Worm (Caenorhabditis elegans): ENCODE measurements around the gene fbxa-86.
"Not testable (repeated sequence)": the region's sequence is repeated elsewhere in the genome, so short reads cannot be mapped to it uniquely, and the experiment has no call there.

The fbxa-86 gene

DNA sequence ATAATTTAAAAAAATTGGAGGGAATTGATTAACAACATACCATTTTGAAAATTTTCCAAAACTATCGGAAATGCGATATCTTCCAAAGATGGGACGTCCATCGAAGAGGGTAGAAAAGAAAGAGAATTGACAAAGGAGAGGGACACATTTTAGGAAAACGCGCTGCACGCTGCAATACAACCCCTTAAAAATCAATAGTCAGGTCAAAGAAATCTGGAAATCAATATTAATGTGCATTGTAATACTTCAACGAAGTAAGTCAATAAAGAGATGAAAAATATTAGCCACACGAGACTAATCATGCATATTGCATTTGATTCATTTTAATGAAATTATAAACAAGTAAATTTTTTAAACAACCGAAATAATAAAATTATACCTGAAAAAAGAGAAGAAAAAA, 31.6 kb upstream of the fbxa-86 start, which contains the start of gene Y9C9A.13:
Gene Y9C9A.13 (minus strand): TSS at position 101 of the 400 bp plus-strand sequence.
- TF ChIP-seq D2030.7 (GFP tag; IDR thresholded peaks at IDR 0.05) (no peak), nhr-120 (GFP tag; IDR thresholded peaks at IDR 0.05) (no peak), pha-4 (tag; optimal IDR thresholded peaks at IDR 0.05) (no peak), hmg-20 (GFP tag; IDR thresholded peaks at IDR 0.05) (no peak), chd-7 (tag; optimal IDR thresholded peaks at IDR 0.05) (no peak), zim-3 (tag; optimal IDR thresholded peaks at IDR 0.05) (no peak), hmg-1.2 (GFP tag; IDR thresholded peaks at IDR 0.05) (no peak), ceh-58 (GFP tag; IDR thresholded peaks at IDR 0.05) (no peak), cebp-2 (GFP tag; IDR thresholded peaks at IDR 0.05) (no peak)

ce11 chrIV:4963834-4964233, 26.0 kb upstream of the fbxa-86 start, which contains the start of gene txt-3:
TSS of gene txt-3 (plus strand) at chrIV:4963958.
- TF ChIP-seq attf-3 (GFP tag; conservative IDR thresholded peaks at IDR 0.05) = no peak

DNA sequence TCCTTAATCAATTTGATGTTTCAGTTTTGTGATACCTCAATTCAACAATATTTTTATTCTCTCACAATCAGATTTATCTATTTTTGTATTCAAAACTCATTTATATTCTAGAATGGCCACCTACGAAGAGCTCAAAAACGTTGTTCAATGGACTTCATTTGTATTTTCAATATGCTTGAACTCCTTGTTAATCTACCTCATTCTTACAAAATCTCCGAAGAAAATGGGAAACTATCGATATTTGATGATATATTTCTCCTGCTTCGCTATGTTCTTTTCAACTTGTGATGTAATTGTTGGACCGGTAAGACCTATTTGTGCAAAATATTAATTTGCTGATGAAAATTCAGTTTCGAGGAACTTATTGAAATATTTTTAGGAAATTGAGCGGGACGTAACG, 22.8 kb upstream of the fbxa-86 start, which contains the start of gene str-164:
Gene str-164 (plus strand): TSS at position 113 of the 400 bp plus-strand sequence.
- no peak for TF ChIP-seq C06A6.2 (GFP tag; conservative IDR thresholded peaks at IDR 0.05)
- TF ChIP-seq Y56A3A.18 (GFP tag; IDR thresholded peaks at IDR 0.05) = no peak
- TF ChIP-seq lin-35 (GFP tag; optimal IDR thresholded peaks at IDR 0.05) = no peak
- TF ChIP-seq ztf-28 (GFP tag; IDR thresholded peaks at IDR 0.05) = no peak

DNA sequence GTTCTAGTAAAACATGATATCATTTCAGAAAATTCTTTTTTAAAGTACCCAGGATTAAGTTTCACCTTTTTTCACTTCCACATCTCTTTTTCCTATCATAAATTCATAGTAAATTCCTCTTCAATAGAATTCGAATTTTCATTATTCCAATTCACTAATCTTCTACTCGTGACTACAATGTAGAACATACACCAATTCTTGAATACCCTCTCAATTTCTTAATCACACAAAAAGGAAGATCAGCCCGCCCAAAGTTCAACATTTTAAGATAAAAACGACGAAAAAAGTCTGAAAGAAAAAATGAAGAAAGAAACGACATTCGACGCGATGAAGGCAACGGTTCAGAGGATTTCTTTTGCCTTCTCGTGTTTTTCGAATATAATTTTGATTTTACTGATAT, 16.1 kb upstream of the fbxa-86 start, which contains the start of gene str-163:
Gene str-163 (plus strand): TSS at position 301 of the 400 bp plus-strand sequence.
- TF ChIP-seq attf-6 (GFP tag; IDR thresholded peaks at IDR 0.05) = no peak
- no peak for TF ChIP-seq ZK185.1 (tag; optimal IDR thresholded peaks at IDR 0.05; ENCODE audit: poor library complexity, severe bottlenecking)
- no peak for TF ChIP-seq ama-1 (optimal IDR thresholded peaks at IDR 0.05)
- no peak for TF ChIP-seq ama-1 (GFP tag; optimal IDR thresholded peaks at IDR 0.05)
- TF ChIP-seq F55B11.4 (tag; optimal IDR thresholded peaks at IDR 0.05; ENCODE audit: borderline replicate concordance, insufficient read depth) = no peak
- no peak for TF ChIP-seq D2030.7 (GFP tag; IDR thresholded peaks at IDR 0.05)
- no peak for TF ChIP-seq nhr-90 (tag; optimal IDR thresholded peaks at IDR 0.05)
- no peak for TF ChIP-seq mel-28 (tag; optimal IDR thresholded peaks at IDR 0.05; ENCODE audit: borderline replicate concordance)
- no peak for TF ChIP-seq F33H1.4 (GFP tag; IDR thresholded peaks at IDR 0.05)
- TF ChIP-seq bed-2 (GFP tag; IDR thresholded peaks at IDR 0.05) = no peak
- no peak for TF ChIP-seq egl-44 (GFP tag; IDR thresholded peaks at IDR 0.05)
- no peak for TF ChIP-seq B0336.3 (GFP tag; IDR thresholded peaks at IDR 0.05)
- no peak for TF ChIP-seq mcd-1 (GFP tag; IDR thresholded peaks at IDR 0.05)
- TF ChIP-seq ccch-3 (GFP tag; optimal IDR thresholded peaks at IDR 0.05) = no peak
- TF ChIP-seq ceh-40 (GFP tag; IDR thresholded peaks at IDR 0.05) = no peak

- TF ChIP-seq rcor-1 (GFP tag; IDR thresholded peaks at IDR 0.05) (peak; percentile 24; the same call in 1 of the 2 replicates), madf-8 (GFP tag; conservative IDR thresholded peaks at IDR 0.05) (0 out of 2 replicates have a peak, but pooled peaks have one; percentile 18), bed-1 (GFP tag; IDR thresholded peaks at IDR 0.05) (peak; percentile 76; the same call in 1 of the 2 replicates), tbp1 (GFP tag; optimal IDR thresholded peaks at IDR 0.05) (peak; percentile 89), rpc-1 (optimal IDR thresholded peaks at IDR 0.05) (peak; percentile 44), rpc-1 (tag; optimal IDR thresholded peaks at IDR 0.05) (peak; percentile 64), snpc-4 (tag; optimal IDR thresholded peaks at IDR 0.05) (peak in 1 of 4 experiments; percentile 83), T07F8.4 (tag; optimal IDR thresholded peaks at IDR 0.05) (peak; percentile 16), Y53G8AR.9 (GFP tag; conservative IDR thresholded peaks at IDR 0.05) (0 out of 2 replicates have a peak, but pooled peaks have one; percentile 50), B0261.1 (tag; optimal IDR thresholded peaks at IDR 0.05) (peak; percentile 69), ceh-100 (GFP tag; IDR thresholded peaks at IDR 0.05) (peak; percentile 58), let-526 (GFP tag; IDR thresholded peaks at IDR 0.05) (0 out of 2 replicates have a peak, but pooled peaks have one; percentile 44)
- TF ChIP-seq snpc-4 (GFP tag; optimal IDR thresholded peaks at IDR 0.05) = not testable (repeated sequence)
Measured at ce11 chrIV:4949729-4950128, 11.9 kb upstream of the fbxa-86 start.
